Fruit fly (Drosophila melanogaster): ENCODE measurements around the gene ATPsynE.

Gene ATPsynE

dm6 chr3R:14373192-14373827 is 46.6 kb downstream of the ATPsynE start (continued):
- TF ChIP-seq CG15011 (GFP tag; optimal IDR thresholded peaks at IDR 0.05) (peak; percentile 69), CG12391 (tag; optimal IDR thresholded peaks at IDR 0.05) (peak; percentile 95), NFAT (GFP tag; IDR thresholded peaks at IDR 0.05) (no peak; the same call in 1 of the 2 replicates), fd3F (GFP tag; optimal IDR thresholded peaks at IDR 0.05) (peak; percentile 89), vnd (GFP tag; IDR thresholded peaks at IDR 0.05; ENCODE audit: partially characterized antibody) (peak; percentile 47; the same call in 1 of the 3 replicates), dimm (GFP tag; IDR thresholded peaks at IDR 0.05) (peak; percentile 92), ranshi (GFP tag; IDR thresholded peaks at IDR 0.05) (peak; percentile 69), CTCF (GFP tag; optimal IDR thresholded peaks at IDR 0.05) (no peak), stc (GFP tag; IDR thresholded peaks at IDR 0.05) (peak; percentile 86), Usf (GFP tag; optimal IDR thresholded peaks at IDR 0.05) (peak; percentile 77), tx (GFP tag; optimal IDR thresholded peaks at IDR 0.05) (peak; percentile 96), gsb (GFP tag; IDR thresholded peaks at IDR 0.05) (no peak; the same call in 1 of the 2 replicates), CoRest (tag; optimal IDR thresholded peaks at IDR 0.05) (peak; percentile 95), sug (tag; optimal IDR thresholded peaks at IDR 0.05) (peak; percentile 33), az2 (GFP tag; optimal IDR thresholded peaks at IDR 0.05) (peak; percentile 97), repo (GFP tag; optimal IDR thresholded peaks at IDR 0.05) (peak; percentile 82), wor (GFP tag; IDR thresholded peaks at IDR 0.05) (peak; percentile 96), Nf-YB (GFP tag; optimal IDR thresholded peaks at IDR 0.05) (peak; percentile 79), E2f2 (GFP tag; IDR thresholded peaks at IDR 0.05) (peak; percentile 79), CG14667 (GFP tag; IDR thresholded peaks at IDR 0.05) (peak; percentile 65), pzg (GFP tag; optimal IDR thresholded peaks at IDR 0.05) (no peak), Trl (optimal IDR thresholded peaks at IDR 0.05) (peak; percentile 44 to 51), Trl (GFP tag; optimal IDR thresholded peaks at IDR 0.05) (peak; percentile 94), lab (GFP tag; optimal IDR thresholded peaks at IDR 0.05) (peak; percentile 88), Atf-2 (GFP tag; optimal IDR thresholded peaks at IDR 0.05) (peak; percentile 95), CG9609 (GFP tag; optimal IDR thresholded peaks at IDR 0.05) (peak; percentile 96), CG17829 (tag; optimal IDR thresholded peaks at IDR 0.05) (peak; percentile 73), TFAM (GFP tag; optimal IDR thresholded peaks at IDR 0.05) (peak; percentile 64), trh (GFP tag; optimal IDR thresholded peaks at IDR 0.05) (peak; percentile 88), CG31224 (GFP tag; IDR thresholded peaks at IDR 0.05) (peak; percentile 70), sima (GFP tag; optimal IDR thresholded peaks at IDR 0.05) (peak; percentile 82), CG4820 (GFP tag; optimal IDR thresholded peaks at IDR 0.05) (peak; percentile 87), CG7745 (tag; optimal IDR thresholded peaks at IDR 0.05) (peak; percentile 52), Dad (GFP tag; optimal IDR thresholded peaks at IDR 0.05) (peak; percentile 78), Sox102F (GFP tag; optimal IDR thresholded peaks at IDR 0.05) (peak; percentile 98), chm (GFP tag; IDR thresholded peaks at IDR 0.05) (peak; percentile 78), zen2 (GFP tag; IDR thresholded peaks at IDR 0.05; ENCODE audit: partially characterized antibody) (no peak), zen (tag; optimal IDR thresholded peaks at IDR 0.05) (peak; percentile 58), rib (GFP tag; IDR thresholded peaks at IDR 0.05) (no peak), CG8089 (GFP tag; optimal IDR thresholded peaks at IDR 0.05) (peak; percentile 96), mirr (GFP tag; optimal IDR thresholded peaks at IDR 0.05) (peak; percentile 16), CG10431 (GFP tag; optimal IDR thresholded peaks at IDR 0.05) (peak; percentile 74), GATAe (GFP tag; conservative IDR thresholded peaks at IDR 0.05) (peak; percentile 83), B-H1 (GFP tag; IDR thresholded peaks at IDR 0.05) (peak; percentile 88), Lpt (GFP tag; optimal IDR thresholded peaks at IDR 0.05) (no peak), mam (GFP tag; optimal IDR thresholded peaks at IDR 0.05) (peak; percentile 96), CG12744 (GFP tag; optimal IDR thresholded peaks at IDR 0.05) (peak; percentile 90), Doc2 (GFP tag; IDR thresholded peaks at IDR 0.05) (peak; percentile 61), CG14860 (GFP tag; IDR thresholded peaks at IDR 0.05; ENCODE audit: partially characterized antibody) (no peak), Ssrp (tag; optimal IDR thresholded peaks at IDR 0.05) (peak; percentile 96), CG13287 (GFP tag; IDR thresholded peaks at IDR 0.05; ENCODE audit: partially characterized antibody) (no peak)
